Fruit fly (Drosophila melanogaster): Measurements from ENCODE around the gene Vps36.

Gene Vps36

dm6 chr3L:13513112-13513538, at the start of gene Vps36, which contains the start of gene Liprin-beta (continued):
- TF ChIP-seq CG2199 (GFP tag; IDR thresholded peaks at IDR 0.05) (0 out of 3 replicates have a peak, but pooled peaks have one; percentile 62), corto (GFP tag; optimal IDR thresholded peaks at IDR 0.05) (peak; percentile 26), CG15696 (tag; optimal IDR thresholded peaks at IDR 0.05) (peak; percentile 87), Elba2 (GFP tag; optimal IDR thresholded peaks at IDR 0.05) (peak; percentile 90), Ssrp (tag; optimal IDR thresholded peaks at IDR 0.05) (peak; percentile 88), Antp (GFP tag; optimal IDR thresholded peaks at IDR 0.05) (peak; percentile 92), CG1603 (tag; optimal IDR thresholded peaks at IDR 0.05) (no peak), CG4820 (GFP tag; optimal IDR thresholded peaks at IDR 0.05) (peak; percentile 84), Nf-YA (GFP tag; IDR thresholded peaks at IDR 0.05) (peak; percentile 65), Dbx (GFP tag; IDR thresholded peaks at IDR 0.05) (peak; percentile 93), CG10543 (GFP tag; optimal IDR thresholded peaks at IDR 0.05) (no peak), stc (GFP tag; IDR thresholded peaks at IDR 0.05) (peak; percentile 71; the same call in 1 of the 2 replicates), jigr1 (GFP tag; IDR thresholded peaks at IDR 0.05) (peak; percentile 77), gcm (GFP tag; optimal IDR thresholded peaks at IDR 0.05) (no peak), CG8089 (GFP tag; optimal IDR thresholded peaks at IDR 0.05) (peak; percentile 84), fd64A (GFP tag; optimal IDR thresholded peaks at IDR 0.05) (no peak), CG11504 (tag; optimal IDR thresholded peaks at IDR 0.05) (no peak), CG6765 (GFP tag; optimal IDR thresholded peaks at IDR 0.05) (peak; percentile 15), CG18619 (GFP tag; optimal IDR thresholded peaks at IDR 0.05) (peak; percentile 75), sisA (GFP tag; IDR thresholded peaks at IDR 0.05) (peak; percentile 93), CG7357 (GFP tag; IDR thresholded peaks at IDR 0.05) (peak; percentile 77; the same call in 1 of the 3 replicates), CG1792 (GFP tag; optimal IDR thresholded peaks at IDR 0.05) (peak; percentile 81), CG17829 (tag; optimal IDR thresholded peaks at IDR 0.05) (peak; percentile 91), crp (GFP tag; optimal IDR thresholded peaks at IDR 0.05) (peak in 1 of 2 experiments; percentile 56), lov (optimal IDR thresholded peaks at IDR 0.05) (no peak), lov (GFP tag; IDR thresholded peaks at IDR 0.05) (no peak), CG13775 (GFP tag; optimal IDR thresholded peaks at IDR 0.05) (peak; percentile 87), CG4707 (GFP tag; optimal IDR thresholded peaks at IDR 0.05) (no peak), CG10979 (tag; optimal IDR thresholded peaks at IDR 0.05) (peak; percentile 77), D19A (tag; optimal IDR thresholded peaks at IDR 0.05) (no peak), CG15479 (GFP tag; optimal IDR thresholded peaks at IDR 0.05) (peak; percentile 2), CG7556 (GFP tag; optimal IDR thresholded peaks at IDR 0.05) (peak; percentile 69), zfh1 (GFP tag; IDR thresholded peaks at IDR 0.05) (peak; percentile 82; the same call in 2 of the 3 replicates), Nf-YC (tag; optimal IDR thresholded peaks at IDR 0.05) (no peak), hth (optimal IDR thresholded peaks at IDR 0.05) (no peak), Fer3 (tag; optimal IDR thresholded peaks at IDR 0.05) (peak; percentile 85), esg (GFP tag; conservative IDR thresholded peaks at IDR 0.05) (peak; percentile 87), CG9437 (GFP tag; optimal IDR thresholded peaks at IDR 0.05) (peak; percentile 37), klu (GFP tag; IDR thresholded peaks at IDR 0.05) (peak; percentile 80), Fer2 (tag; optimal IDR thresholded peaks at IDR 0.05) (peak; percentile 82), Hand (GFP tag; optimal IDR thresholded peaks at IDR 0.05) (peak; percentile 17), Usf (GFP tag; optimal IDR thresholded peaks at IDR 0.05) (peak; percentile 77), CG17802 (tag; optimal IDR thresholded peaks at IDR 0.05) (peak; percentile 67), Adf1 (GFP tag; IDR thresholded peaks at IDR 0.05) (peak; percentile 70), CG11247 (GFP tag; IDR thresholded peaks at IDR 0.05) (peak; percentile 84), lola (GFP tag; optimal IDR thresholded peaks at IDR 0.05) (peak in 1 of 3 experiments; percentile 85), aop (GFP tag; IDR thresholded peaks at IDR 0.05) (no peak), Sin3A (optimal IDR thresholded peaks at IDR 0.05) (peak; percentile 95), bab2 (GFP tag; optimal IDR thresholded peaks at IDR 0.05) (peak; percentile 95), CG17359 (tag; optimal IDR thresholded peaks at IDR 0.05) (peak; percentile 79)

All from whole organism, embryonic.